Worm (Caenorhabditis elegans) whole organism, L2 larva: ENCODE results near the gene ZC487.1.

ENCODE experiments used
- Y55F3AM.14 ChIP-seq: fragments of 200-800 bp; sonication (Bioruptor generic); optimal IDR thresholded peaks from 2 replicates; lab custom pipeline; 2018; ENCODE audit warnings: mild to moderate bottlenecking, missing genetic modification characterization, missing compliant biosample characterization
- ZK546.5 ChIP-seq: sonication (generic microtip); optimal IDR thresholded peaks from 2 replicates; lab custom pipeline; 2017; ENCODE audit warnings: missing biosample characterization, missing genetic modification characterization
- aly-2 ChIP-seq: fragments of 150-350 bp; optimal IDR thresholded peaks from 2 replicates; lab custom pipeline; 2014; ENCODE audit warnings: missing biosample characterization, missing genetic modification characterization
- ama-1 ChIP-seq: fragments of 150-350 bp; optimal IDR thresholded peaks from 2 replicates; lab custom pipeline; 2018; ENCODE audit warnings: inconsistent platforms
- blmp-1 ChIP-seq: sonication (generic microtip); optimal IDR thresholded peaks from 2 replicates; lab custom pipeline; 2017; ENCODE audit warnings: missing genetic modification characterization, mild to moderate bottlenecking, missing compliant biosample characterization, antibody characterized with exemption, moderate library complexity; ENCODE audit not compliant: insufficient read depth
- ceh-16 ChIP-seq: fragments of 150-350 bp; optimal IDR thresholded peaks from 2 replicates; lab custom pipeline; 2014; ENCODE audit warnings: missing biosample characterization, missing genetic modification characterization
- ceh-82 ChIP-seq: fragments of 150-350 bp; optimal IDR thresholded peaks from 2 replicates; lab custom pipeline; 2014; ENCODE audit warnings: missing biosample characterization, missing genetic modification characterization
- dmd-4 ChIP-seq: sonication (generic microtip); optimal IDR thresholded peaks from 2 replicates; lab custom pipeline; 2017; ENCODE audit warnings: missing biosample characterization, missing genetic modification characterization
- egl-27 ChIP-seq: sonication (generic microtip); optimal IDR thresholded peaks from 3 replicates; lab custom pipeline; 2017; ENCODE audit warnings: missing biosample characterization, missing genetic modification reagents, missing genetic modification characterization
- elt-3 ChIP-seq: sonication (generic microtip); optimal IDR thresholded peaks from 2 replicates; lab custom pipeline; 2017; ENCODE audit warnings: missing biosample characterization, missing genetic modification characterization
- fos-1 ChIP-seq: fragments of 150-350 bp; optimal IDR thresholded peaks from 2 replicates; lab custom pipeline; 2014; ENCODE audit warnings: missing biosample characterization, missing genetic modification characterization
- lin-11 ChIP-seq: fragments of 150-350 bp; sonication (generic microtip); optimal IDR thresholded peaks from 2 replicates; lab custom pipeline; 2014; ENCODE audit warnings: missing biosample characterization, missing genetic modification characterization, inconsistent platforms, mixed read lengths
- lin-13 ChIP-seq: fragments of 150-350 bp; optimal IDR thresholded peaks from 2 replicates; lab custom pipeline; 2014; ENCODE audit warnings: missing biosample characterization, missing genetic modification reagents, missing genetic modification characterization
- lin-39 ChIP-seq: fragments of 150-350 bp; optimal IDR thresholded peaks from 2 replicates; lab custom pipeline; 2014; ENCODE audit warnings: missing biosample characterization, missing genetic modification reagents, missing genetic modification characterization
- lsy-2 ChIP-seq, 2 experiments: fragments of 150-350 bp in 1 of 2; sonication (generic microtip) in 1 of 2; optimal IDR thresholded peaks; 2 replicates each; lab custom pipeline; 2014 to 2017; ENCODE audit warnings: missing biosample characterization in 2 of 2, missing genetic modification characterization in 2 of 2
- mab-5 ChIP-seq: fragments of 150-350 bp; optimal IDR thresholded peaks from 2 replicates; lab custom pipeline; 2014; ENCODE audit warnings: missing biosample characterization, missing genetic modification characterization
- mdl-1 ChIP-seq, 2 experiments: fragments of 150-350 bp in 1 of 2; sonication (generic microtip) in 1 of 2; optimal IDR thresholded peaks; 2 replicates each; lab custom pipeline; 2017; ENCODE audit warnings: missing biosample characterization in 2 of 2, missing genetic modification characterization in 2 of 2
- nhr-11 ChIP-seq: fragments of 150-350 bp; optimal IDR thresholded peaks from 2 replicates; lab custom pipeline; 2014; ENCODE audit warnings: missing biosample characterization, missing genetic modification characterization
- nhr-12 ChIP-seq: fragments of 150-350 bp; optimal IDR thresholded peaks from 2 replicates; lab custom pipeline; 2014; ENCODE audit warnings: missing biosample characterization, missing genetic modification characterization
- nhr-129 ChIP-seq: fragments of 150-350 bp; optimal IDR thresholded peaks from 2 replicates; lab custom pipeline; 2014; ENCODE audit warnings: missing biosample characterization, missing genetic modification characterization
- nhr-23 ChIP-seq: fragments of 150-350 bp; optimal IDR thresholded peaks from 2 replicates; lab custom pipeline; 2014; ENCODE audit warnings: missing biosample characterization, missing genetic modification reagents, missing genetic modification characterization
- nhr-25 ChIP-seq: fragments of 150-350 bp; sonication (generic microtip); optimal IDR thresholded peaks from 3 replicates; lab custom pipeline; 2014; ENCODE audit warnings: missing biosample characterization, missing genetic modification characterization
- nhr-6 ChIP-seq: fragments of 150-350 bp; optimal IDR thresholded peaks from 2 replicates; lab custom pipeline; 2014; ENCODE audit warnings: missing biosample characterization, missing genetic modification characterization
- nhr-77 ChIP-seq: fragments of 150-350 bp; optimal IDR thresholded peaks from 2 replicates; lab custom pipeline; 2014; ENCODE audit warnings: missing biosample characterization, missing genetic modification characterization
- sem-4 ChIP-seq: fragments of 150-350 bp; optimal IDR thresholded peaks from 2 replicates; lab custom pipeline; 2014; ENCODE audit warnings: missing biosample characterization, missing genetic modification reagents, missing genetic modification characterization
- skn-1 ChIP-seq: sonication (generic microtip); optimal IDR thresholded peaks from 2 replicates; lab custom pipeline; 2017; ENCODE audit warnings: missing biosample characterization, missing genetic modification characterization
- sma-9 ChIP-seq, 2 experiments: fragments of 150-350 bp in 1 of 2; sonication (generic microtip) in 1 of 2; optimal IDR thresholded peaks; 2 replicates each; lab custom pipeline; 2014 to 2016; ENCODE audit warnings: missing genetic modification characterization in 2 of 2, mild to moderate bottlenecking in 1 of 2, missing biosample characterization in 1 of 2, missing compliant biosample characterization in 1 of 2, missing genetic modification reagents in 1 of 2, moderate library complexity in 1 of 2
- snpc-4 ChIP-seq: fragments of 150-350 bp; optimal IDR thresholded peaks from 2 replicates; lab custom pipeline; 2014; ENCODE audit warnings: missing biosample characterization, missing genetic modification characterization
- unc-39 ChIP-seq: fragments of 150-350 bp; optimal IDR thresholded peaks from 2 replicates; lab custom pipeline; 2014; ENCODE audit warnings: missing biosample characterization, missing genetic modification characterization
- unc-55 ChIP-seq: fragments of 150-350 bp; sonication (generic microtip); optimal IDR thresholded peaks from 3 replicates; lab custom pipeline; 2014; ENCODE audit warnings: missing biosample characterization, missing genetic modification reagents, missing genetic modification characterization
- unc-62 ChIP-seq: fragments of 150-350 bp; optimal IDR thresholded peaks from 2 replicates; lab custom pipeline; 2014; ENCODE audit warnings: missing biosample characterization, missing genetic modification reagents, missing genetic modification characterization
- zag-1 ChIP-seq: fragments of 150-350 bp; optimal IDR thresholded peaks from 2 replicates; lab custom pipeline; 2014; ENCODE audit warnings: missing biosample characterization, missing genetic modification characterization
- ztf-1 ChIP-seq: fragments of 200-800 bp; sonication (Bioruptor generic); conservative IDR thresholded peaks from 2 replicates; pipeline ENCODE4 v1.3.6; 2022; ENCODE audit warnings: missing genetic modification characterization, missing compliant biosample characterization
- ztf-11 ChIP-seq: sonication (generic microtip); optimal IDR thresholded peaks from 2 replicates; lab custom pipeline; 2017; ENCODE audit warnings: missing biosample characterization, missing genetic modification characterization
- ztf-4 ChIP-seq: fragments of 150-350 bp; optimal IDR thresholded peaks from 2 replicates; lab custom pipeline; 2014; ENCODE audit warnings: missing biosample characterization, missing genetic modification characterization

Gene ZC487.1

DNA sequence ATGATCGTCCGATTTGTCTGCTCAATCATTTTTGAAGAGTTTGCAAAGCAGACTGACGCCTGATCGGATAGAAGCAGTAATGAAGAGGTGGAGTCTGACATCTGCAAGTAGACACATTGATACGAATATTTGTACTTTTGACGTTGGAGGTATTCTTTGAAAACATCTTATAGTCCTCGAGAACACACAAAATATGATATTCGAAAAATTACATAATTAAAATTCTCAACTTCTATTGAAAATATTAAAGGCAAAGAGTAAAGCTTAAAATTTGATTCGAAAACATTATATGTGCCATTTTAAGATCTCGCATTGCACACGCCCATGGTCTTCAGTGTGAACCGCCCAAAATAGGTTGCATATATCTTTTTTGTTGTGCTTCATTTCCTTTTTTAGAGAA lies 4.9 kb upstream of the ZC487.1 start, which contains the start of gene ZC487.2:
ZC487.2 (minus strand) TSS at position 101 of the 400 bp plus-strand sequence.
- TF ChIP-seq nhr-129 (tag; lab: Kevin White, UChicago): no peak
- no peak for TF ChIP-seq fos-1
- no peak for TF ChIP-seq blmp-1 (tag; lab: Kevin White, UChicago)
- TF ChIP-seq nhr-6 (tag; lab: Kevin White, UChicago): no peak
- TF ChIP-seq unc-62 (GFP tag; lab: Kevin White, UChicago): no peak

DNA sequence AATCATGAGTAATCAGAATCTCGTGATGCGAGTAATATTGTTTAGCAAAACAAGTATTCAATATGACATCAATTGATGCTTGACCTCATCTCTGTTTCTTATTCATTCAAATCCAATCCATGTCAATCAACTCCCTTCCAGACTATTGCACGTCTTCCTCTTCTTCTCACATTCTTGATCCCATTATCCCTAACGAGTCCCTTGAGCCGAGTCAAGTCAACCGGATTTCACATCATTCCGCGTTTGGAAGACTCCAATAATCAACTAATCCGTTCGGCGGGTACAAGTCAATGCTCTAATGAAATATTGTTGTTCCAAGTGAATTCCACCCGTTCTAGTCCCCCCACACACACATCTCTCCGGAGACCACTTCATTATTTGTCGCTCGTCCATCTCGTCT lies 1.0 kb upstream of the ZC487.1 start:
- TF ChIP-seq elt-3 (no peak), ztf-11 (tag; lab: Kevin White, UChicago) (no peak), zag-1 (tag; lab: Kevin White, UChicago) (no peak), nhr-11 (tag; lab: Kevin White, UChicago) (no peak), lsy-2 (tag; optimal IDR thresholded peaks at IDR 0.05; lab: Kevin White, UChicago) (no peak), sem-4 (tag; lab: Kevin White, UChicago) (no peak), sma-9 (GFP tag; optimal IDR thresholded peaks at IDR 0.05; lab: Kevin White, UChicago) (peak; percentile 1), sma-9 (tag; optimal IDR thresholded peaks at IDR 0.05; lab: Kevin White, UChicago) (no peak), mdl-1 (tag; optimal IDR thresholded peaks at IDR 0.05; lab: Kevin White, UChicago) (no peak), snpc-4 (no peak), ztf-1 (GFP tag; lab: Robert Waterston, UW) (no peak), nhr-12 (tag; lab: Kevin White, UChicago) (no peak), unc-39 (tag; lab: Kevin White, UChicago) (no peak), mab-5 (tag; lab: Kevin White, UChicago) (peak; percentile 11), lin-13 (GFP tag; lab: Kevin White, UChicago) (no peak), aly-2 (tag; lab: Kevin White, UChicago) (no peak)

DNA sequence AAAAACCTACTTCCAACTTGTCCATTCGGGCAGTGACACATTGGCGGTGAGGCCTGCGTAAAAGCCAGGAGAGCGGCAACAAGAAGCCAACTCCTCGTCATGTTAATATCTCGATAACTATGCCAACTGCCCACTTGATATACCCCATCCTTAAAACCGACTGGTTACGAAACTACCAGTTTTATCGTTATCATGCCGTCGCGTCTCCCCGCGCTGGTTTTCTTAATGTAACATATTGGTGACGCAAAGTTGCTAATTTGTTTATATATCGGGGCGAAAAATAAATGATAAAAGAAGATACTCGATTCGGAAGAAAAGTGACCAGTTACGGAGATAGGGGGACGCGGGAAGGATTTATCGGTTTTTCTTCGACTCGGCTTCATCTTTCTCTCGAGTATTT lies 4.3 kb downstream of the ZC487.1 start, which contains the start of gene grl-9:
grl-9 (minus strand) TSS at position 101 of the 400 bp plus-strand sequence.
- TF ChIP-seq ztf-4 (tag; lab: Kevin White, UChicago) (no peak), unc-55 (no peak), elt-3 (no peak), Y55F3AM.14 (no peak), lin-39 (no peak), egl-27 (tag; lab: Kevin White, UChicago) (no peak), ZK546.5 (tag; lab: Kevin White, UChicago) (no peak), nhr-77 (tag; lab: Kevin White, UChicago) (no peak), fos-1 (no peak), zag-1 (tag; lab: Kevin White, UChicago) (no peak), mab-5 (tag; lab: Kevin White, UChicago) (no peak), nhr-11 (tag; lab: Kevin White, UChicago) (no peak), ceh-16 (tag; lab: Kevin White, UChicago) (no peak), skn-1 (tag; lab: Kevin White, UChicago) (no peak), unc-62 (GFP tag; lab: Kevin White, UChicago) (no peak), dmd-4 (tag; lab: Kevin White, UChicago) (no peak), nhr-23 (tag; lab: Kevin White, UChicago) (no peak), lin-11 (tag; lab: Kevin White, UChicago) (no peak)

DNA sequence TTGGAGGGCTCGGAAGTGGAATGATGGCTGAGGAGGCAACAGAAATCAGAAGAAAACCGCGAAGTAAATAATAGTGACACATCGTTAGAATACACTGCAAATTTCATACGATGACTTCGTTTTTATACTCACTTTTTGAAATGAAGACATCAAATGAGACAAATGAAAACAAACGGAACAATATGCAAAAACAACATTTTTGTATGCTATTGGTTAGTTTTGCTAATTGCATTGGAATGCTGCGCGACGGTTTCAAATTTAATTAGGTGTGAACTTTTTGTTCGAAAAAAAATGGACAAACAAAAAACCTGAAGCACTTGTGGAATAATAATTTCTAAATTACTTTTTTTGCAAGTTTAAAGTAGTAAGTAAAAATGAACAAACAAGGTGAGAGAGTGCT lies 5.7 kb downstream of the ZC487.1 start, which contains the start of gene grl-8:
grl-8 (minus strand) TSS at position 101 of the 400 bp plus-strand sequence.
- TF ChIP-seq elt-3 (no peak), Y55F3AM.14 (no peak), sem-4 (tag; lab: Kevin White, UChicago) (no peak), ceh-82 (tag; lab: Kevin White, UChicago) (no peak), ztf-11 (tag; lab: Kevin White, UChicago) (no peak), ztf-4 (tag; lab: Kevin White, UChicago) (no peak), ama-1 (lab: Kevin White, UChicago) (no peak), unc-62 (GFP tag; lab: Kevin White, UChicago) (no peak), zag-1 (tag; lab: Kevin White, UChicago) (no peak), lin-13 (GFP tag; lab: Kevin White, UChicago) (no peak), nhr-129 (tag; lab: Kevin White, UChicago) (no peak), mdl-1 (tag; optimal IDR thresholded peaks at IDR 0.05; lab: Kevin White, UChicago) (no peak), nhr-25 (tag; lab: Kevin White, UChicago) (no peak), egl-27 (tag; lab: Kevin White, UChicago) (no peak), blmp-1 (tag; lab: Kevin White, UChicago) (no peak)
